Worm (Caenorhabditis elegans): ENCODE measurements around the gene sra-13.

The sra-13 gene

ce11 chrII:8435005-8435404 lies 27.5 kb downstream of the sra-13 start, which contains the start of gene acp-4:
Gene acp-4, minus strand, starts transcription at chrII:8435105.
- no peak for TF ChIP-seq ets-5 (GFP tag; IDR thresholded peaks at IDR 0.05)
- no peak for TF ChIP-seq snu-23 (GFP tag; optimal IDR thresholded peaks at IDR 0.05)
- no peak for TF ChIP-seq nhr-11 (tag; optimal IDR thresholded peaks at IDR 0.05)
- no peak for TF ChIP-seq fkh-10 (GFP tag; optimal IDR thresholded peaks at IDR 0.05)
- TF ChIP-seq nhr-237 (tag; optimal IDR thresholded peaks at IDR 0.05): no peak
- TF ChIP-seq hlh-4 (tag; optimal IDR thresholded peaks at IDR 0.05): no peak
- no peak for TF ChIP-seq aly-2 (tag; optimal IDR thresholded peaks at IDR 0.05)
- TF ChIP-seq fkh-8 (tag; optimal IDR thresholded peaks at IDR 0.05): no peak
- no peak for TF ChIP-seq ztf-4 (tag; optimal IDR thresholded peaks at IDR 0.05)
- no peak for TF ChIP-seq nhr-85 (tag)

DNA sequence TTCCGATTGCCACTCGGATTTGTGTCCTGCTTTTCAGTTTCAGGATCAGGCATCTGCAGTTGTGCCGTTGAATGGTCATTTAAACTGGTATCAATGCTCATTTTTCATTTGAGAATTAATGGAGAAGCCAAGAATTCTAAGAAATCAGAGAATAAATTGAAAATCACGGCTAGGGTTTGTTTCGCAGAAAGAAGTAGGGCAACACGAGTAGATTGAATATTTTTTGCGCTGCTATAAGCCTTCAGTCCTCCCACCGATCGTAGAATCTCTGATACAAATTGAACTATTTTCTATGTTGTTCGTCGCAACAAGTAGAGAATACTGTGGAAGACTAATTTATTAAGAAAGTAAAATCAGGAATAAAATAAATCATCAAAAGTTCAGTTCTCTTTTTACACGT lies 29.6 kb downstream of the sra-13 start, which contains the start of gene acp-3:
acp-3 (minus strand) TSS at position 101 of the 400 bp plus-strand sequence.
- TF ChIP-seq efl-1 (optimal IDR thresholded peaks at IDR 0.05): no peak
- peak in 1 of 2 experiments; percentile 45 for TF ChIP-seq efl-1 (GFP tag; optimal IDR thresholded peaks at IDR 0.05 in 1 of 2)
- TF ChIP-seq nhr-76 (tag; optimal IDR thresholded peaks at IDR 0.05): no peak

ce11 chrII:8438791-8439287 lies 31.4 kb downstream of the sra-13 start, which contains the start of gene lips-10:
Gene lips-10, plus strand, starts transcription at chrII:8439168.
- TF ChIP-seq blmp-1 (tag; optimal IDR thresholded peaks at IDR 0.05) (peak; percentile 49), nhr-85 (tag) (peak; percentile 71), fos-1 (tag; optimal IDR thresholded peaks at IDR 0.05) (no peak), elt-3 (tag; optimal IDR thresholded peaks at IDR 0.05) (peak in 1 of 6 experiments; percentile 22)

DNA sequence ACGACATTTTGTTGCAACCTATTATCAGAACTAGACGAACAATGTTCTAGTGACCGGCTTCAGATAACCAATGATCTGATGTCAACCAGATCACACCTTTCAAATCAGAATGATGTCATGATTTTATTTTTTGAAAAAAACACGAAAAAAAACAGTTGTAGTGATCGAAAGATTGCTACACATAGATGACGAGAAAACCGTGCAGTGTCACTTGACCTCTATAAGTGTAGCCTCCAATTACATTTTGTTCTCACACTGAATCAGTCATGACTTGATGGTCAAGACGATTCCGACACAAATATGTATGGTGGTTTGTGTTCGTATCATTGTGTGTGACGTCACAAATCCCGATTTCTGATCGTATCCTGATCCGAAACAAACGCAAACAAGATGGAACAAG lies 32.6 kb downstream of the sra-13 start:
- no peak for TF ChIP-seq tbx-2 (tag; optimal IDR thresholded peaks at IDR 0.05)
- TF ChIP-seq nhr-20 (tag; optimal IDR thresholded peaks at IDR 0.05): peak; percentile 55
- no peak for TF ChIP-seq irx-1 (tag; optimal IDR thresholded peaks at IDR 0.05)
- TF ChIP-seq nhr-77 (tag; optimal IDR thresholded peaks at IDR 0.05): no peak
- peak; percentile 20 for TF ChIP-seq nhr-71 (tag; optimal IDR thresholded peaks at IDR 0.05)
- peak; percentile 2 for TF ChIP-seq ama-1 (optimal IDR thresholded peaks at IDR 0.05)
- TF ChIP-seq ztf-11 (tag; optimal IDR thresholded peaks at IDR 0.05): no peak
- TF ChIP-seq lin-35 (GFP tag; optimal IDR thresholded peaks at IDR 0.05): peak in 1 of 2 experiments; percentile 5
- no peak for TF ChIP-seq dsc-1 (tag; optimal IDR thresholded peaks at IDR 0.05)
- TF ChIP-seq lin-14 (GFP tag; optimal IDR thresholded peaks at IDR 0.05): peak; percentile 8
- peak; percentile 88 for TF ChIP-seq nhr-85 (tag)
- no peak for TF ChIP-seq vab-15 (tag; optimal IDR thresholded peaks at IDR 0.05)
- TF ChIP-seq blmp-1 (tag; optimal IDR thresholded peaks at IDR 0.05): peak; percentile 17

DNA sequence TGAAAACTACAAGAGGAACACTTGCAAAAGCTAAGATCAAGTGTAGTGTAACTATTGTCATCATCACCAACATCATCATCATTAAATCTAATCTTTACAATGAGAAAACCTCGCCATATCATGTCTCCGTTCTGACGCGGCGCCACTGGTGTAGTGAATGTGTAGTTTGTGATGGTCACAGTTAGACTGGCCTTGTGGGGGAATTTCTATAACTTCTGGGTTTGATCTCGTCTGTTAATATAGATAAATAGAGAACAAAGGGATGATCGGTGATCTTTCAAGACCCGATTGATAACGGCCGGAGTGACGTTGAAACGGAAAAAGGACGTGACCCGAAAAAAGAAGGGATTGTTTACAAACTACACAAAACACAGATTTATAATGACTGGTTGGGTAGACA lies 33.3 kb downstream of the sra-13 start:
- no peak for TF ChIP-seq lin-13 (GFP tag; optimal IDR thresholded peaks at IDR 0.05)
- TF ChIP-seq mdl-1 (tag; optimal IDR thresholded peaks at IDR 0.05): peak in 1 of 2 experiments; percentile 51
- no peak for TF ChIP-seq lin-15B (tag; optimal IDR thresholded peaks at IDR 0.05)
- no peak for TF ChIP-seq unc-130 (tag; optimal IDR thresholded peaks at IDR 0.05)
- peak; percentile 6 for TF ChIP-seq rnt-1 (tag; optimal IDR thresholded peaks at IDR 0.05)
- TF ChIP-seq nhr-20 (tag; optimal IDR thresholded peaks at IDR 0.05): peak; percentile 84
- TF ChIP-seq nhr-90 (tag; optimal IDR thresholded peaks at IDR 0.05; ENCODE audit: poor library complexity): peak; percentile 52
- no peak for TF ChIP-seq lsy-2 (tag; optimal IDR thresholded peaks at IDR 0.05)
- TF ChIP-seq blmp-1 (tag; optimal IDR thresholded peaks at IDR 0.05): peak; percentile 77
- peak in 5 of 6 experiments; percentile 19 to 98 (median 87) for TF ChIP-seq elt-3 (tag; optimal IDR thresholded peaks at IDR 0.05)
- TF ChIP-seq mab-9 (GFP tag; IDR thresholded peaks at IDR 0.05): no peak
- peak; percentile 48 for TF ChIP-seq snu-23 (GFP tag; optimal IDR thresholded peaks at IDR 0.05)
- TF ChIP-seq lin-14 (GFP tag; optimal IDR thresholded peaks at IDR 0.05): peak; percentile 71
- TF ChIP-seq sup-37 (GFP tag; optimal IDR thresholded peaks at IDR 0.05): no peak
- TF ChIP-seq nhr-85 (tag): peak; percentile 95
- TF ChIP-seq pax-3 (tag; optimal IDR thresholded peaks at IDR 0.05): no peak
- peak; percentile 30 for TF ChIP-seq tbx-2 (tag; optimal IDR thresholded peaks at IDR 0.05)
- TF ChIP-seq skn-1 (tag; optimal IDR thresholded peaks at IDR 0.05): no peak
- peak in 1 of 3 experiments; percentile 1 for TF ChIP-seq dpl-1 (GFP tag; optimal IDR thresholded peaks at IDR 0.05)
- no peak for TF ChIP-seq efl-1 (optimal IDR thresholded peaks at IDR 0.05)
- peak in 1 of 2 experiments; percentile 90 for TF ChIP-seq efl-1 (GFP tag; optimal IDR thresholded peaks at IDR 0.05 in 1 of 2)
- TF ChIP-seq nhr-71 (tag; optimal IDR thresholded peaks at IDR 0.05): peak; percentile 75
- TF ChIP-seq pqm-1 (tag; optimal IDR thresholded peaks at IDR 0.05): no peak
- TF ChIP-seq mep-1 (tag; optimal IDR thresholded peaks at IDR 0.05): peak; percentile 5
- TF ChIP-seq nhr-19 (GFP tag; conservative IDR thresholded peaks at IDR 0.05): peak; percentile 37
- no peak for TF ChIP-seq C04F5.9 (tag; optimal IDR thresholded peaks at IDR 0.05)
- TF ChIP-seq dsc-1 (tag; optimal IDR thresholded peaks at IDR 0.05): no peak
- TF ChIP-seq zip-4 (GFP tag; optimal IDR thresholded peaks at IDR 0.05): no peak
